Worm (Caenorhabditis elegans) whole organism, L4 larva: ENCODE results near the gene F27E5.5.

Experiments
- ZK546.5 ChIP-seq, 2 experiments: sonication (generic microtip); optimal IDR thresholded peaks; 2 replicates each; lab custom pipeline; 2017; ENCODE audit warnings: missing biosample characterization in 2 of 2, missing genetic modification characterization in 2 of 2
- nhr-28 ChIP-seq: fragments of 150-350 bp; optimal IDR thresholded peaks from 2 replicates; lab custom pipeline; 2014; ENCODE audit warnings: missing biosample characterization, missing genetic modification characterization
- ztf-11 ChIP-seq: fragments of 150-350 bp; optimal IDR thresholded peaks from 2 replicates; lab custom pipeline; 2014; ENCODE audit warnings: missing biosample characterization, missing genetic modification characterization

DNA sequence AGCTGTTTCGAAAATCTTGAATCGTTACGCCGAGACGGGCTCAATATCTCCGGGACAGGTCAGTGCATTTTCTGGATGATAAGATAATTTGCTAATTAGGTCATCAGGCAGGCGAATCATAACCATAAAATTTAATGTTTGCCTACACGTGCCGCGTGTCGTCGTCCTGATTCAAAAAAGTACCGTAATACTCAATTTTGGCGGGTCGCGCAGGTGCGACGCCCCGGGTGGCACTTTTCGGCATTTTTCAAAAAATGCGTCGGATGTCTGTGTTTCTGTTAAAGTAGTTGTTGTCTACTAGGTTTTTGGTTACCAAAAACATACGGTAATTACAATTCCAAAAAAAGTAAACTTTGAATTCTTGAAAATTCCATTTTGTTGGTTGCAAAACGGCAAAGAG lies 15.8 kb upstream of the F27E5.5 start:
- no peak for TF ChIP-seq ztf-11 (tag; lab: Kevin White, UChicago)
- no peak for TF ChIP-seq nhr-28 (tag; lab: Kevin White, UChicago)
- TF ChIP-seq ZK546.5 (tag; optimal IDR thresholded peaks at IDR 0.05; lab: Kevin White, UChicago): no peak
